Worm (Caenorhabditis elegans): ENCODE measurements around the gene ceh-60.

ce11 chrX:6560495-6560894 lies 30.5 kb upstream of the ceh-60 start:
- no peak for TF ChIP-seq unc-130 (GFP tag; optimal IDR thresholded peaks at IDR 0.05)
- no peak for TF ChIP-seq attf-3 (GFP tag; conservative IDR thresholded peaks at IDR 0.05)
- TF ChIP-seq nhr-90 (tag; optimal IDR thresholded peaks at IDR 0.05) = no peak
- TF ChIP-seq lin-54 (GFP tag; optimal IDR thresholded peaks at IDR 0.05) = no peak
- no peak for TF ChIP-seq snpc-3.4 (tag; optimal IDR thresholded peaks at IDR 0.05)
- TF ChIP-seq F57C9.4 (tag; optimal IDR thresholded peaks at IDR 0.05) = no peak
- TF ChIP-seq nfya-1 (tag; optimal IDR thresholded peaks at IDR 0.05; ENCODE audit: borderline replicate concordance, insufficient read depth) = no peak
- no peak for TF ChIP-seq lir-1 (GFP tag; conservative IDR thresholded peaks at IDR 0.05)
- TF ChIP-seq pha-4 (tag; optimal IDR thresholded peaks at IDR 0.05) = no peak
- TF ChIP-seq him-1 (tag; optimal IDR thresholded peaks at IDR 0.05) = no peak
- no peak for TF ChIP-seq aptf-2 (GFP tag; conservative IDR thresholded peaks at IDR 0.05)
- TF ChIP-seq rec-8 (tag; optimal IDR thresholded peaks at IDR 0.05) = no peak
- no peak for TF ChIP-seq unc-62 (GFP tag; optimal IDR thresholded peaks at IDR 0.05)
- TF ChIP-seq let-526 (GFP tag; IDR thresholded peaks at IDR 0.05) = no peak
